Fruit fly (Drosophila melanogaster): ENCODE data around the gene CG15864.

DNA sequence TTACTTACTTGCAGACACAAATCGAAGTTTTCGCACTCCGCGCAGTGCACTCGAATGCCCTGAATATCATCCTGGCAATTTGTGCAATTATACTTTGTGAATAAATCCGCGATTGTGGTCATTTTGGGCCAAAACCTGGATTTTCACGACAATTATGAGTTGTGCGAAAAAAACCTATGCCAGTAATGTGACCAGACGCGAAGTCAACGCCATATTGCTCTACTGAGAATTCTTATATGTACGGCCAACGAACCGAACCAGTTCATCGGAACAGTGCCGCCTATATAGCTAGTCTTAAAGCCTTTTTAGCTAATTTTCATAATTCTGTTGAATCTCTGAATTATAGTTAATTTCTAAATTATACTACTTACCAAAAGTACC lies 7.9 kb upstream of the CG15864 start, which contains the start of gene Ada2b:
- no peak for TF ChIP-seq pan (optimal IDR thresholded peaks at IDR 0.05)
- no peak for TF ChIP-seq psq (optimal IDR thresholded peaks at IDR 0.05)
- no peak for TF ChIP-seq usp (GFP tag; optimal IDR thresholded peaks at IDR 0.05)
- no peak for TF ChIP-seq CG8478 (optimal IDR thresholded peaks at IDR 0.05)
- TF ChIP-seq Dll (optimal IDR thresholded peaks at IDR 0.05): no peak
